Fruit fly (Drosophila melanogaster) whole organism, embryonic: ENCODE results near the gene CG17637.

Experiments used
- Ada2b ChIP-seq: fragments of 200-800 bp; sonication (Bioruptor generic); IDR thresholded peaks from 2 replicates; pipeline ENCODE4 v1.3.6; 2022; ENCODE audit warnings: missing biosample characterization, missing genetic modification characterization
- Atf-2 ChIP-seq: fragments of 200-800 bp; sonication (Bioruptor generic); optimal IDR thresholded peaks from 2 replicates; lab custom pipeline; 2016; ENCODE audit warnings: missing biosample characterization, missing genetic modification characterization
- B-H1 ChIP-seq: fragments of 200-800 bp; sonication (Bioruptor generic); IDR thresholded peaks from 3 replicates; pipeline ENCODE4 v1.3.6; 2022; ENCODE audit warnings: missing biosample characterization, missing genetic modification characterization
- Blimp-1 ChIP-seq: fragments of 200-800 bp; sonication (Bioruptor generic); optimal IDR thresholded peaks from 3 replicates; lab custom pipeline; 2018; ENCODE audit warnings: missing biosample characterization, missing genetic modification characterization, mild to moderate bottlenecking, moderate library complexity, missing genetic modification reagents
- CG10366 ChIP-seq: fragments of 200-800 bp; sonication (Bioruptor generic); IDR thresholded peaks from 2 replicates; pipeline ENCODE4 v1.3.6; 2022; ENCODE audit warnings: missing biosample characterization, missing genetic modification characterization
- CG11398 ChIP-seq: fragments of 200-800 bp; sonication (Bioruptor generic); optimal IDR thresholded peaks from 2 replicates; lab custom pipeline; 2016; ENCODE audit warnings: missing biosample characterization, missing genetic modification characterization
- CG12744 ChIP-seq: fragments of 200-800 bp; sonication (Bioruptor generic); optimal IDR thresholded peaks from 2 replicates; lab custom pipeline; 2016; ENCODE audit warnings: missing biosample characterization, missing genetic modification characterization
- CG15696 ChIP-seq: fragments of 200-800 bp; sonication (Bioruptor generic); optimal IDR thresholded peaks from 2 replicates; lab custom pipeline; 2019; ENCODE audit warnings: missing biosample characterization, mild to moderate bottlenecking, missing genetic modification characterization, moderate library complexity
- CG17385 ChIP-seq: fragments of 200-800 bp; sonication (Bioruptor generic); optimal IDR thresholded peaks from 3 replicates; lab custom pipeline; 2018; ENCODE audit warnings: missing biosample characterization, mild to moderate bottlenecking, missing genetic modification characterization
- CG18011 ChIP-seq: fragments of 200-800 bp; sonication (Bioruptor generic); optimal IDR thresholded peaks from 2 replicates; lab custom pipeline; 2017; ENCODE audit warnings: missing biosample characterization, missing genetic modification characterization, mild to moderate bottlenecking, moderate library complexity, missing genotype
- CG31365 ChIP-seq: fragments of 200-800 bp; sonication (Bioruptor generic); optimal IDR thresholded peaks from 2 replicates; lab custom pipeline; 2018; ENCODE audit warnings: missing biosample characterization, mild to moderate bottlenecking, missing genetic modification characterization
- CG33213 ChIP-seq: fragments of 200-800 bp; sonication (Bioruptor generic); optimal IDR thresholded peaks from 3 replicates; lab custom pipeline; 2016; ENCODE audit warnings: missing biosample characterization, missing genetic modification characterization
- CG34422 ChIP-seq: fragments of 200-800 bp; sonication (Bioruptor generic); IDR thresholded peaks from 3 replicates; pipeline ENCODE4 v1.3.6; 2022; ENCODE audit warnings: missing biosample characterization, missing genetic modification characterization
- CG43689 ChIP-seq: fragments of 200-800 bp; sonication (Bioruptor generic); IDR thresholded peaks from 2 replicates; pipeline ENCODE4 v1.3.6; 2022; ENCODE audit warnings: missing biosample characterization, missing genetic modification characterization
- CG4707 ChIP-seq: fragments of 200-800 bp; sonication (Bioruptor generic); optimal IDR thresholded peaks from 2 replicates; lab custom pipeline; 2018; ENCODE audit warnings: missing biosample characterization, mild to moderate bottlenecking, missing genetic modification characterization, moderate library complexity
- CG6689 ChIP-seq: fragments of 200-800 bp; sonication (Bioruptor generic); IDR thresholded peaks from 2 replicates; pipeline ENCODE4 v1.3.6; 2022; ENCODE audit warnings: missing biosample characterization, missing genetic modification characterization
- CG7839 ChIP-seq: fragments of 200-800 bp; sonication (Bioruptor generic); optimal IDR thresholded peaks from 3 replicates; lab custom pipeline; 2018; ENCODE audit warnings: missing biosample characterization, mild to moderate bottlenecking, missing genetic modification characterization, moderate library complexity
- CG8089 ChIP-seq: fragments of 200-800 bp; sonication (Bioruptor generic); optimal IDR thresholded peaks from 3 replicates; lab custom pipeline; 2016; ENCODE audit warnings: missing biosample characterization, missing genetic modification characterization
- CG8478 ChIP-seq: fragments of >200 bp; optimal IDR thresholded peaks from 2 replicates; lab custom pipeline; 2018
- CG8765 ChIP-seq: fragments of 200-800 bp; sonication (Bioruptor generic); IDR thresholded peaks from 2 replicates; pipeline ENCODE4 v1.3.6; 2022; ENCODE audit warnings: missing biosample characterization, missing genetic modification characterization
- CG9609 ChIP-seq: fragments of 200-800 bp; sonication (Bioruptor generic); optimal IDR thresholded peaks from 3 replicates; lab custom pipeline; 2016; ENCODE audit warnings: missing biosample characterization, missing genetic modification characterization
- CG9797 ChIP-seq: fragments of 200-800 bp; sonication (Bioruptor generic); optimal IDR thresholded peaks from 3 replicates; lab custom pipeline; 2018; ENCODE audit warnings: missing biosample characterization, mild to moderate bottlenecking, missing genetic modification characterization
- CG9932 ChIP-seq: fragments of 200-800 bp; sonication (Bioruptor generic); IDR thresholded peaks from 2 replicates; pipeline ENCODE4 v1.3.6; 2022; ENCODE audit warnings: missing biosample characterization, missing genetic modification characterization
- CHES-1-like ChIP-seq: fragments of 200-800 bp; sonication (Bioruptor generic); optimal IDR thresholded peaks from 2 replicates; lab custom pipeline; 2016; ENCODE audit warnings: missing biosample characterization, missing genetic modification characterization
- Chrac-16 ChIP-seq: fragments of 200-800 bp; sonication (Bioruptor generic); optimal IDR thresholded peaks from 3 replicates; lab custom pipeline; 2016; ENCODE audit warnings: missing biosample characterization, missing genetic modification characterization
- D ChIP-seq, 2 experiments: fragments of 200-800 bp in 1 of 2; fragments of >200 bp in 1 of 2; sonication (Bioruptor generic) in 1 of 2; optimal IDR thresholded peaks; 2 replicates in 1 of 2; 3 replicates in 1 of 2; lab custom pipeline; 2017; ENCODE audit warnings: mild to moderate bottlenecking in 1 of 2, missing biosample characterization in 1 of 2, missing genetic modification characterization in 1 of 2, missing genetic modification reagents in 1 of 2
- Doc2 ChIP-seq: fragments of 200-800 bp; sonication (Bioruptor generic); IDR thresholded peaks from 2 replicates; pipeline ENCODE4 v1.3.6; 2022; ENCODE audit warnings: missing biosample characterization, missing genetic modification characterization
- E2f1 ChIP-seq: fragments of 200-800 bp; sonication (Bioruptor generic); IDR thresholded peaks from 2 replicates; pipeline ENCODE4 v1.3.6; 2022; ENCODE audit warnings: missing biosample characterization, missing genetic modification characterization
- Eip74EF ChIP-seq, 2 experiments: fragments of 200-800 bp in 1 of 2; fragments of >200 bp in 1 of 2; sonication (Bioruptor generic) in 1 of 2; optimal IDR thresholded peaks; 2 replicates each; lab custom pipeline; 2017 to 2019; ENCODE audit warnings: missing biosample characterization in 2 of 2, missing genetic modification characterization in 2 of 2, mild to moderate bottlenecking in 1 of 2, moderate library complexity in 1 of 2
- H15 ChIP-seq: fragments of 200-800 bp; sonication (Bioruptor generic); IDR thresholded peaks from 3 replicates; pipeline ENCODE4 v1.3.6; 2022; ENCODE audit warnings: missing biosample characterization, missing genetic modification characterization
- NfI ChIP-seq: fragments of 200-800 bp; sonication (Bioruptor generic); optimal IDR thresholded peaks from 3 replicates; lab custom pipeline; 2018; ENCODE audit warnings: missing biosample characterization, mild to moderate bottlenecking, missing genetic modification characterization, moderate library complexity
- PHDP ChIP-seq: fragments of 200-800 bp; sonication (Bioruptor generic); optimal IDR thresholded peaks from 3 replicates; lab custom pipeline; 2018; ENCODE audit warnings: missing biosample characterization, mild to moderate bottlenecking, missing genetic modification characterization, moderate library complexity
- Ravus ChIP-seq: fragments of 200-800 bp; sonication (Bioruptor generic); IDR thresholded peaks from 2 replicates; pipeline ENCODE4 v1.3.6; 2022; ENCODE audit warnings: missing biosample characterization, missing genetic modification characterization
- Sry-δ ChIP-seq: fragments of 200-800 bp; sonication (Bioruptor generic); optimal IDR thresholded peaks from 2 replicates; lab custom pipeline; 2016; ENCODE audit warnings: missing biosample characterization, missing genetic modification characterization
- ab ChIP-seq: fragments of 200-800 bp; sonication (Bioruptor generic); optimal IDR thresholded peaks from 2 replicates; lab custom pipeline; 2016; ENCODE audit warnings: missing biosample characterization, missing genetic modification characterization
- ash1 ChIP-seq: fragments of 200-800 bp; sonication (Bioruptor generic); optimal IDR thresholded peaks from 2 replicates; lab custom pipeline; 2018; ENCODE audit warnings: missing biosample characterization, mild to moderate bottlenecking, missing genetic modification characterization
- chm ChIP-seq: fragments of 200-800 bp; sonication (Bioruptor generic); IDR thresholded peaks from 2 replicates; pipeline ENCODE4 v1.3.6; 2022; ENCODE audit warnings: missing biosample characterization, missing genetic modification characterization
- fru ChIP-seq: fragments of >200 bp; optimal IDR thresholded peaks from 2 replicates; lab custom pipeline; 2017
- grau ChIP-seq: fragments of 200-800 bp; optimal IDR thresholded peaks from 3 replicates; lab custom pipeline; 2019; ENCODE audit warnings: missing biosample characterization, mild to moderate bottlenecking, missing genetic modification characterization, moderate library complexity
- gro ChIP-seq: fragments of 200-800 bp; sonication (Bioruptor generic); optimal IDR thresholded peaks from 2 replicates; lab custom pipeline; 2016; ENCODE audit warnings: missing biosample characterization, missing genetic modification characterization
- h ChIP-seq: fragments of >200 bp; optimal IDR thresholded peaks from 2 replicates; lab custom pipeline; 2017
- insv ChIP-seq, 2 experiments: fragments of 200-800 bp; sonication (Bioruptor generic); optimal IDR thresholded peaks; 3 replicates each; lab custom pipeline; 2016 to 2018; ENCODE audit warnings: missing biosample characterization in 2 of 2, missing genetic modification characterization in 2 of 2
- jing ChIP-seq: fragments of 200-800 bp; sonication (Bioruptor generic); optimal IDR thresholded peaks from 2 replicates; lab custom pipeline; 2018; ENCODE audit warnings: missing biosample characterization, mild to moderate bottlenecking, missing genetic modification characterization
- mirr ChIP-seq: fragments of 200-800 bp; sonication (Bioruptor generic); optimal IDR thresholded peaks from 3 replicates; lab custom pipeline; 2018; ENCODE audit warnings: missing biosample characterization, mild to moderate bottlenecking, missing genetic modification characterization
- pnt ChIP-seq: fragments of 200-800 bp; sonication (Bioruptor generic); optimal IDR thresholded peaks from 3 replicates; lab custom pipeline; 2016; ENCODE audit warnings: missing biosample characterization, missing genetic modification characterization
- slbo ChIP-seq: fragments of 200-800 bp; sonication (Bioruptor generic); IDR thresholded peaks from 2 replicates; pipeline ENCODE4 v1.3.6; 2022; ENCODE audit warnings: missing biosample characterization, missing genetic modification characterization
- tna ChIP-seq: fragments of 200-800 bp; sonication (Bioruptor generic); IDR thresholded peaks from 2 replicates; pipeline ENCODE4 v1.3.6; 2022; ENCODE audit warnings: missing biosample characterization, missing genetic modification characterization; ENCODE audit not compliant: partially characterized antibody
- tx ChIP-seq: fragments of 200-800 bp; sonication (Bioruptor generic); optimal IDR thresholded peaks from 2 replicates; lab custom pipeline; 2016; ENCODE audit warnings: missing biosample characterization, missing genetic modification characterization
- wdn ChIP-seq: fragments of 200-800 bp; sonication (Bioruptor generic); IDR thresholded peaks from 2 replicates; pipeline ENCODE4 v1.3.6; 2022; ENCODE audit warnings: missing biosample characterization, missing genetic modification characterization
- zf30C ChIP-seq: fragments of 200-800 bp; sonication (Bioruptor generic); optimal IDR thresholded peaks from 3 replicates; lab custom pipeline; 2018; ENCODE audit warnings: missing biosample characterization, mild to moderate bottlenecking, missing genetic modification characterization

The CG17637 gene

dm6 chr3L:20509121-20509934 lies 5.3 kb downstream of the CG17637 start (continued):
- TF ChIP-seq tna (GFP tag; lab: Robert Waterston, UW) (no peak), CG4707 (no peak), insv (GFP tag; optimal IDR thresholded peaks at IDR 0.05; lab: Kevin White, UChicago) (peak in 1 of 2 experiments; percentile 45), B-H1 (GFP tag; lab: Robert Waterston, UW) (no peak; the same call in 2 of the 3 replicates), CG8478 (lab: Kevin White, UChicago) (no peak), CG9797 (GFP tag; lab: Kevin White, UChicago) (no peak), ab (GFP tag; lab: Kevin White, UChicago) (no peak), CG15696 (tag; lab: Kevin White, UChicago) (peak; percentile 62), H15 (no peak), NfI (GFP tag; lab: Kevin White, UChicago) (peak; percentile 70), CG17385 (GFP tag; lab: Kevin White, UChicago) (peak; percentile 81), ash1 (no peak), Atf-2 (GFP tag; lab: Kevin White, UChicago) (peak; percentile 67), mirr (GFP tag; lab: Kevin White, UChicago) (no peak), Sry-δ (GFP tag; lab: Kevin White, UChicago) (peak; percentile 39), CG7839 (tag; lab: Kevin White, UChicago) (peak; percentile 88), CG9609 (GFP tag; lab: Kevin White, UChicago) (peak; percentile 50), PHDP (peak; percentile 81), CG9932 (GFP tag; lab: Robert Waterston, UW) (peak; percentile 54), CG33213 (GFP tag; lab: Kevin White, UChicago) (peak; percentile 44), D (optimal IDR thresholded peaks at IDR 0.05; lab: Kevin White, UChicago) (no peak), D (GFP tag; optimal IDR thresholded peaks at IDR 0.05; lab: Kevin White, UChicago) (peak; percentile 70), CG31365 (tag; lab: Kevin White, UChicago) (no peak), Ada2b (GFP tag; lab: Robert Waterston, UW) (peak; percentile 39; the same call in 1 of the 2 replicates), CG8765 (GFP tag; lab: Robert Waterston, UW) (no peak), zf30C (GFP tag; lab: Kevin White, UChicago) (no peak), wdn (GFP tag; lab: Robert Waterston, UW) (no peak), fru (lab: Kevin White, UChicago) (no peak), tx (GFP tag; lab: Kevin White, UChicago) (peak; percentile 21), CG6689 (no peak), slbo (GFP tag; lab: Robert Waterston, UW) (peak; percentile 66), Eip74EF (GFP tag; optimal IDR thresholded peaks at IDR 0.05; lab: Kevin White, UChicago) (peak in 1 of 2 experiments; percentile 73), jing (GFP tag; lab: Kevin White, UChicago) (no peak), CG43689 (no peak), grau (tag; lab: Kevin White, UChicago) (peak; percentile 88), CG10366 (GFP tag; lab: Robert Waterston, UW) (peak; percentile 23), CG12744 (GFP tag; lab: Kevin White, UChicago) (peak; percentile 59), Ravus (GFP tag; lab: Robert Waterston, UW) (no peak), CHES-1-like (peak; percentile 77), chm (no peak), CG11398 (no peak), gro (GFP tag; lab: Kevin White, UChicago) (peak; percentile 80), pnt (GFP tag; lab: Kevin White, UChicago) (peak; percentile 48), Chrac-16 (GFP tag; lab: Kevin White, UChicago) (peak; percentile 57), Doc2 (GFP tag; lab: Robert Waterston, UW) (no peak), CG8089 (GFP tag; lab: Kevin White, UChicago) (peak; percentile 50), Blimp-1 (GFP tag; lab: Kevin White, UChicago) (peak; percentile 65), E2f1 (GFP tag; lab: Robert Waterston, UW) (no peak), CG18011 (GFP tag; lab: Kevin White, UChicago) (peak; percentile 31), h (lab: Kevin White, UChicago) (no peak), CG34422 (GFP tag; lab: Robert Waterston, UW) (no peak)
